Worm (Caenorhabditis elegans) whole organism, L4 larva: ENCODE results near the gene nhr-182.

Experiments
- R02D3.7 ChIP-seq: fragments of 150-350 bp; sonication (generic microtip); optimal IDR thresholded peaks from 3 replicates; lab custom pipeline; 2014; ENCODE audit warnings: missing biosample characterization, missing genetic modification characterization
- attf-4 ChIP-seq: sonication (generic microtip); optimal IDR thresholded peaks from 3 replicates; lab custom pipeline; 2017; ENCODE audit warnings: missing biosample characterization, missing genetic modification characterization
- daf-12 ChIP-seq: fragments of 150-350 bp; optimal IDR thresholded peaks from 2 replicates; lab custom pipeline; 2014; ENCODE audit warnings: missing biosample characterization, missing genetic modification reagents, missing genetic modification characterization
- lin-13 ChIP-seq: fragments of 150-350 bp; optimal IDR thresholded peaks from 2 replicates; lab custom pipeline; 2014; ENCODE audit warnings: missing biosample characterization, missing genetic modification reagents, missing genetic modification characterization
- nhr-25 ChIP-seq: sonication (generic microtip); optimal IDR thresholded peaks from 2 replicates; lab custom pipeline; 2017; ENCODE audit warnings: missing genetic modification characterization, mild to moderate bottlenecking, missing compliant biosample characterization, antibody characterized with exemption, moderate library complexity, borderline replicate concordance; ENCODE audit not compliant: insufficient read depth
- skn-1 ChIP-seq: fragments of 150-350 bp; optimal IDR thresholded peaks from 2 replicates; lab custom pipeline; 2014; ENCODE audit warnings: missing biosample characterization, missing genetic modification characterization
- unc-39 ChIP-seq: sonication (generic microtip); optimal IDR thresholded peaks from 2 replicates; lab custom pipeline; 2017; ENCODE audit warnings: missing biosample characterization, missing genetic modification characterization

ce11 chrV:2254553-2255124, 5.1 kb downstream of the nhr-182 start, which contains the start of gene str-253:
- no peak for TF ChIP-seq attf-4 (tag; lab: Kevin White, UChicago)
- TF ChIP-seq nhr-25 (tag; lab: Kevin White, UChicago) = no peak
- TF ChIP-seq unc-39 = no peak
- TF ChIP-seq lin-13 (GFP tag; lab: Kevin White, UChicago) = no peak
- TF ChIP-seq daf-12 (tag; lab: Kevin White, UChicago) = no peak
- no peak for TF ChIP-seq R02D3.7 (tag; lab: Kevin White, UChicago)
- TF ChIP-seq skn-1 (tag; lab: Kevin White, UChicago) = no peak
